Worm (Caenorhabditis elegans) whole organism, midembryonic: Measurements from ENCODE around the gene nkb-3.

Experiments
- flt-1 ChIP-seq: fragments of 200-800 bp; sonication (Bioruptor generic); IDR thresholded peaks from 2 replicates; pipeline ENCODE4 v1.3.6; 2022; ENCODE audit warnings: missing genetic modification characterization, missing compliant biosample characterization
- klf-2 ChIP-seq: fragments of 200-800 bp; sonication (Bioruptor generic); conservative IDR thresholded peaks from 2 replicates; pipeline ENCODE4 v1.3.6; 2022; ENCODE audit warnings: missing genetic modification reagents, missing genetic modification characterization, missing compliant biosample characterization
- ztf-23 ChIP-seq: fragments of 200-800 bp; sonication (Bioruptor generic); IDR thresholded peaks from 2 replicates; pipeline ENCODE4 v1.3.6; 2022; ENCODE audit warnings: missing genetic modification reagents, missing genetic modification characterization, missing compliant biosample characterization

- TF ChIP-seq klf-2 (GFP tag; lab: Robert Waterston, UW): no peak
- TF ChIP-seq flt-1: no peak
- no peak for TF ChIP-seq ztf-23 (GFP tag; lab: Robert Waterston, UW)
Observed at ce11 chrX:13726874-13727343, 43.4 kb downstream of the nkb-3 start, which contains the start of gene pix-1.
